Worm (Caenorhabditis elegans): ENCODE results near the gene F20D12.12.

The F20D12.12 gene

DNA sequence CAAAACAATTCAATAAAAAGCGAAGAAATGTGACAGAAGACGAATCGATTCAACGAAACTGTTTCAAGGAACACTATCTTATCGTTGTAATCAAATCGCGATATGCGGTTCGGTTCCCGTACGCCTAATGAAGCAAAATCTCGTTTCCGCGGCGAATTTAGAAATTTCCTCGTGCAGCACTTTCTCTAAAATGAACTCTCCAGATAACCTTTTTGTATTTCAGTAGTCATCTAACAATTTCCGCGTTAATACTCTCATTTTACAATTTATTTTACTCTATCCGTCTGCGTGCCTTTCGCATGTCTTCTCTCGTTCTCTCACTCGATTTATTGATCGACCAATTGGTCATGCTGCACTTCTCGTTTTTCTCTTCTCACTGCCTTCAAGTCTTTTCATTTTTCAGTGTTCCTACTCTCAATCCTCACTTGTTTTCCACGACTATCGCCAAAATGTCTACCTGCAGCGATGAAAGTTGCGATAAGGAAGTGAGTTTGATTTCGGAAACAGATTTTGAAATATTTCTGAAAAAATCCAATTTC lies 37.0 kb upstream of the F20D12.12 start, which contains the start of the genes npp-27 and ntl-4:
Gene npp-27 (minus strand): TSS at position 51 of the 539 bp plus-strand sequence.
Gene ntl-4 (plus strand): TSS at position 379 of the 539 bp plus-strand sequence.
- TF ChIP-seq nhr-25 (tag; optimal IDR thresholded peaks at IDR 0.05) (peak; percentile 3), egl-27 (tag; optimal IDR thresholded peaks at IDR 0.05) (no peak), ztf-1 (GFP tag; conservative IDR thresholded peaks at IDR 0.05) (no peak), dmd-4 (tag; optimal IDR thresholded peaks at IDR 0.05) (no peak), nhr-77 (tag; optimal IDR thresholded peaks at IDR 0.05) (no peak), ceh-16 (tag; optimal IDR thresholded peaks at IDR 0.05) (no peak), lsy-2 (tag; optimal IDR thresholded peaks at IDR 0.05) (peak in 1 of 2 experiments; percentile 38), unc-62 (GFP tag; optimal IDR thresholded peaks at IDR 0.05) (no peak), peb-1 (tag; optimal IDR thresholded peaks at IDR 0.05) (no peak), mdl-1 (tag; optimal IDR thresholded peaks at IDR 0.05) (no peak), lin-11 (tag; optimal IDR thresholded peaks at IDR 0.05) (no peak), aly-2 (tag; optimal IDR thresholded peaks at IDR 0.05) (no peak), F13H6.1 (tag; optimal IDR thresholded peaks at IDR 0.05) (peak; percentile 13), zag-1 (tag; optimal IDR thresholded peaks at IDR 0.05) (no peak), nhr-23 (tag; optimal IDR thresholded peaks at IDR 0.05) (no peak), nhr-129 (tag; optimal IDR thresholded peaks at IDR 0.05) (peak; percentile 30), R02D3.7 (tag; optimal IDR thresholded peaks at IDR 0.05) (no peak), snpc-4 (tag; optimal IDR thresholded peaks at IDR 0.05) (no peak), lin-39 (tag; optimal IDR thresholded peaks at IDR 0.05) (no peak), lin-13 (GFP tag; optimal IDR thresholded peaks at IDR 0.05) (peak; percentile 22), crh-2 (tag; optimal IDR thresholded peaks at IDR 0.05) (peak; percentile 50), blmp-1 (tag; optimal IDR thresholded peaks at IDR 0.05; ENCODE audit: insufficient read depth) (no peak), ztf-4 (tag; optimal IDR thresholded peaks at IDR 0.05) (peak; percentile 16), Y55F3AM.14 (GFP tag; optimal IDR thresholded peaks at IDR 0.05) (no peak), nhr-12 (tag; optimal IDR thresholded peaks at IDR 0.05) (no peak), C34F6.9 (tag; optimal IDR thresholded peaks at IDR 0.05) (peak; percentile 72), skn-1 (tag; optimal IDR thresholded peaks at IDR 0.05) (no peak), ZK546.5 (tag; optimal IDR thresholded peaks at IDR 0.05) (no peak), sma-9 (GFP tag; optimal IDR thresholded peaks at IDR 0.05) (peak; percentile 26), sma-9 (tag; optimal IDR thresholded peaks at IDR 0.05) (no peak), sma-3 (GFP tag; optimal IDR thresholded peaks at IDR 0.05) (no peak), mbf-1 (tag; optimal IDR thresholded peaks at IDR 0.05) (no peak), gmeb-1 (tag; optimal IDR thresholded peaks at IDR 0.05) (no peak), alr-1 (tag; optimal IDR thresholded peaks at IDR 0.05) (no peak), sem-4 (tag; optimal IDR thresholded peaks at IDR 0.05) (no peak), ztf-11 (tag; optimal IDR thresholded peaks at IDR 0.05) (no peak), unc-55 (GFP tag; optimal IDR thresholded peaks at IDR 0.05) (peak; percentile 41), elt-3 (tag; optimal IDR thresholded peaks at IDR 0.05) (no peak), ama-1 (optimal IDR thresholded peaks at IDR 0.05) (peak; percentile 29), nhr-237 (tag; optimal IDR thresholded peaks at IDR 0.05) (no peak), nhr-21 (tag; optimal IDR thresholded peaks at IDR 0.05) (no peak), nhr-6 (tag; optimal IDR thresholded peaks at IDR 0.05) (no peak), nhr-10 (tag; optimal IDR thresholded peaks at IDR 0.05) (no peak), nhr-11 (tag; optimal IDR thresholded peaks at IDR 0.05) (no peak), fos-1 (tag; optimal IDR thresholded peaks at IDR 0.05) (no peak), unc-39 (tag; optimal IDR thresholded peaks at IDR 0.05) (no peak), ceh-82 (tag; optimal IDR thresholded peaks at IDR 0.05) (no peak), elt-1 (tag; optimal IDR thresholded peaks at IDR 0.05) (no peak), mab-5 (tag; optimal IDR thresholded peaks at IDR 0.05) (no peak)
